Worm (Caenorhabditis elegans) whole organism, L4 larva: ENCODE results near the gene mif-1.
A peak's percentile ranks its signal among the peaks of the same experiment; 100 is the strongest.

Experiments
- D1046.2 ChIP-seq: fragments of 200-800 bp; sonication (Bioruptor generic); IDR thresholded peaks from 2 replicates; pipeline ENCODE4 v1.3.6; 2022; ENCODE audit warnings: missing genetic modification characterization, missing compliant biosample characterization
- F26F4.8 ChIP-seq: fragments of 200-800 bp; sonication (Bioruptor generic); conservative IDR thresholded peaks from 2 replicates; pipeline ENCODE4 v1.3.6; 2022; ENCODE audit warnings: missing genetic modification characterization, missing compliant biosample characterization
- T20F7.1 ChIP-seq: fragments of 200-800 bp; sonication (Bioruptor generic); optimal IDR thresholded peaks from 2 replicates; lab custom pipeline; 2018; ENCODE audit warnings: mild to moderate bottlenecking, missing genetic modification characterization, missing compliant biosample characterization
- T26A8.4 ChIP-seq: fragments of 200-800 bp; sonication (Bioruptor generic); IDR thresholded peaks from 2 replicates; pipeline ENCODE4 v1.3.6; 2022; ENCODE audit warnings: missing genetic modification characterization, missing compliant biosample characterization
- Y48G9A.11 ChIP-seq: fragments of 200-800 bp; sonication (Bioruptor generic); IDR thresholded peaks from 2 replicates; pipeline ENCODE4 v1.3.6; 2022; ENCODE audit warnings: missing genetic modification reagents, missing genetic modification characterization, missing compliant biosample characterization
- Y75B8A.6 ChIP-seq: fragments of 200-800 bp; sonication (Bioruptor generic); IDR thresholded peaks from 2 replicates; pipeline ENCODE4 v1.3.6; 2022; ENCODE audit warnings: missing genetic modification reagents, missing genetic modification characterization, missing compliant biosample characterization
- ZK546.5 ChIP-seq, 2 experiments: sonication (generic microtip); optimal IDR thresholded peaks; 2 replicates each; lab custom pipeline; 2017; ENCODE audit warnings: missing biosample characterization in 2 of 2, missing genetic modification characterization in 2 of 2
- aha-1 ChIP-seq: fragments of 150-350 bp; peaks from one replicate; lab custom pipeline; 2014; ENCODE audit warnings: missing biosample characterization, missing genetic modification characterization
- arid-1 ChIP-seq: fragments of 200-800 bp; sonication (Bioruptor generic); conservative IDR thresholded peaks from 2 replicates; pipeline ENCODE4 v1.3.6; 2022; ENCODE audit warnings: missing genetic modification reagents, missing genetic modification characterization, missing compliant biosample characterization
- attf-4 ChIP-seq: sonication (generic microtip); optimal IDR thresholded peaks from 3 replicates; lab custom pipeline; 2017; ENCODE audit warnings: missing biosample characterization, missing genetic modification characterization
- ceh-32 ChIP-seq: sonication (generic microtip); optimal IDR thresholded peaks from 2 replicates; lab custom pipeline; 2016; ENCODE audit warnings: mild to moderate bottlenecking, missing genetic modification characterization, missing compliant biosample characterization; ENCODE audit not compliant: poor library complexity
- ceh-44 ChIP-seq: fragments of 200-800 bp; sonication (Bioruptor generic); IDR thresholded peaks from 2 replicates; pipeline ENCODE4 v1.3.6; 2022; ENCODE audit warnings: missing genetic modification reagents, missing genetic modification characterization, missing compliant biosample characterization
- ces-1 ChIP-seq: fragments of 150-350 bp; sonication (generic microtip); optimal IDR thresholded peaks from 4 replicates; lab custom pipeline; 2014; ENCODE audit warnings: missing biosample characterization, missing genetic modification reagents, missing genetic modification characterization
- ctbp-1 ChIP-seq: fragments of 200-800 bp; sonication (Bioruptor generic); IDR thresholded peaks from 2 replicates; pipeline ENCODE4 v1.3.6; 2022; ENCODE audit warnings: missing genetic modification reagents, missing genetic modification characterization, missing compliant biosample characterization
- daf-12 ChIP-seq: fragments of 150-350 bp; optimal IDR thresholded peaks from 2 replicates; lab custom pipeline; 2014; ENCODE audit warnings: missing biosample characterization, missing genetic modification reagents, missing genetic modification characterization
- daf-8 ChIP-seq: fragments of 200-800 bp; sonication (Bioruptor generic); IDR thresholded peaks from 2 replicates; pipeline ENCODE4 v1.3.6; 2022; ENCODE audit warnings: missing genetic modification characterization, missing compliant biosample characterization
- dmd-6 ChIP-seq: fragments of 200-800 bp; sonication (Bioruptor generic); IDR thresholded peaks from 2 replicates; pipeline ENCODE4 v1.3.6; 2022; ENCODE audit warnings: missing genetic modification reagents, missing genetic modification characterization, missing compliant biosample characterization
- dmd-8 ChIP-seq: fragments of 200-800 bp; sonication (Bioruptor generic); IDR thresholded peaks from 2 replicates; pipeline ENCODE4 v1.3.6; 2022; ENCODE audit warnings: missing genetic modification characterization, missing compliant biosample characterization
- dmd-9 ChIP-seq: fragments of 200-800 bp; sonication (Bioruptor generic); IDR thresholded peaks from 2 replicates; pipeline ENCODE4 v1.3.6; 2022; ENCODE audit warnings: missing genetic modification reagents, missing genetic modification characterization, missing compliant biosample characterization
- dpl-1 ChIP-seq: fragments of 150-350 bp; optimal IDR thresholded peaks from 2 replicates; lab custom pipeline; 2014; ENCODE audit warnings: missing biosample characterization, missing genetic modification reagents, missing genetic modification characterization
- egl-27 ChIP-seq: sonication (generic microtip); optimal IDR thresholded peaks from 3 replicates; lab custom pipeline; 2017; ENCODE audit warnings: missing biosample characterization, missing genetic modification reagents, missing genetic modification characterization
- hlh-11 ChIP-seq: fragments of 200-800 bp; sonication (Bioruptor generic); optimal IDR thresholded peaks from 2 replicates; lab custom pipeline; 2018; ENCODE audit warnings: mild to moderate bottlenecking, missing genetic modification characterization, missing compliant biosample characterization
- hmg-1.1 ChIP-seq: fragments of 200-800 bp; sonication (Bioruptor generic); IDR thresholded peaks from 2 replicates; pipeline ENCODE4 v1.3.6; 2022; ENCODE audit warnings: missing genetic modification reagents, missing genetic modification characterization, missing compliant biosample characterization
- lin-38 ChIP-seq: fragments of 200-800 bp; sonication (Bioruptor generic); IDR thresholded peaks from 2 replicates; pipeline ENCODE4 v1.3.6; 2022; ENCODE audit warnings: missing genetic modification reagents, missing genetic modification characterization, missing compliant biosample characterization
- lir-3 ChIP-seq: sonication (generic microtip); optimal IDR thresholded peaks from 2 replicates; lab custom pipeline; 2016; ENCODE audit warnings: mild to moderate bottlenecking, missing genetic modification characterization, missing compliant biosample characterization
- lsy-2 ChIP-seq, 2 experiments: fragments of 150-350 bp in 1 of 2; sonication (generic microtip) in 1 of 2; optimal IDR thresholded peaks; 2 replicates each; lab custom pipeline; 2014 to 2017; ENCODE audit warnings: missing biosample characterization in 2 of 2, missing genetic modification characterization in 2 of 2
- madf-5 ChIP-seq, 2 experiments: fragments of 200-800 bp; sonication (Bioruptor generic); IDR thresholded peaks; 2 replicates each; pipeline ENCODE4 v1.3.6; 2022; ENCODE audit warnings: missing compliant biosample characterization in 2 of 2, missing genetic modification characterization in 2 of 2
- mxl-2 ChIP-seq: fragments of 200-800 bp; sonication (Bioruptor generic); conservative IDR thresholded peaks from 2 replicates; pipeline ENCODE4 v1.3.6; 2022; ENCODE audit warnings: missing genetic modification reagents, missing genetic modification characterization, missing compliant biosample characterization
- mxl-3 ChIP-seq: fragments of 200-800 bp; sonication (Bioruptor generic); optimal IDR thresholded peaks from 2 replicates; lab custom pipeline; 2018; ENCODE audit warnings: mild to moderate bottlenecking, missing genetic modification characterization, missing compliant biosample characterization
- nhr-10 ChIP-seq: fragments of 150-350 bp; optimal IDR thresholded peaks from 2 replicates; lab custom pipeline; 2014; ENCODE audit warnings: missing biosample characterization, missing genetic modification characterization
- nhr-11 ChIP-seq: fragments of 150-350 bp; optimal IDR thresholded peaks from 2 replicates; lab custom pipeline; 2014; ENCODE audit warnings: missing biosample characterization, missing genetic modification characterization
- nhr-111 ChIP-seq: fragments of 200-800 bp; sonication (Bioruptor generic); optimal IDR thresholded peaks from 2 replicates; lab custom pipeline; 2018; ENCODE audit warnings: mild to moderate bottlenecking, missing genetic modification characterization, missing compliant biosample characterization
- nhr-41 ChIP-seq: fragments of 200-800 bp; sonication (Bioruptor generic); IDR thresholded peaks from 2 replicates; pipeline ENCODE4 v1.3.6; 2022; ENCODE audit warnings: missing genetic modification reagents, missing genetic modification characterization, missing compliant biosample characterization
- nhr-42 ChIP-seq: fragments of 200-800 bp; sonication (Bioruptor generic); IDR thresholded peaks from 2 replicates; pipeline ENCODE4 v1.3.6; 2022; ENCODE audit warnings: missing genetic modification characterization, missing compliant biosample characterization
- nhr-48 ChIP-seq: sonication (generic microtip); optimal IDR thresholded peaks from 2 replicates; lab custom pipeline; 2016; ENCODE audit warnings: mild to moderate bottlenecking, missing genetic modification characterization, missing compliant biosample characterization
- nhr-6 ChIP-seq: fragments of 150-350 bp; optimal IDR thresholded peaks from 2 replicates; lab custom pipeline; 2014; ENCODE audit warnings: missing biosample characterization, missing genetic modification characterization
- nhr-77 ChIP-seq: fragments of 150-350 bp; optimal IDR thresholded peaks from 2 replicates; lab custom pipeline; 2014; ENCODE audit warnings: missing biosample characterization, missing genetic modification characterization
- pqm-1 ChIP-seq: sonication (generic microtip); optimal IDR thresholded peaks from 2 replicates; lab custom pipeline; 2017; ENCODE audit warnings: missing biosample characterization, missing genetic modification characterization
- set-16 ChIP-seq: fragments of 200-800 bp; sonication (Bioruptor generic); IDR thresholded peaks from 2 replicates; pipeline ENCODE4 v1.3.6; 2022; ENCODE audit warnings: missing genetic modification reagents, missing genetic modification characterization, missing compliant biosample characterization
- snpc-4 ChIP-seq: fragments of 150-350 bp; optimal IDR thresholded peaks from 2 replicates; lab custom pipeline; 2014; ENCODE audit warnings: missing biosample characterization, missing genetic modification characterization
- tra-1 ChIP-seq: fragments of 200-800 bp; sonication (Bioruptor generic); IDR thresholded peaks from 2 replicates; pipeline ENCODE4 v1.3.6; 2022; ENCODE audit warnings: missing genetic modification reagents, missing genetic modification characterization, missing compliant biosample characterization
- unc-62 ChIP-seq, 3 experiments: fragments of 150-350 bp in 1 of 3; sonication (generic microtip); optimal IDR thresholded peaks in 2 of 3; peaks in 1 of 3; 1 replicate in 1 of 3; 2 replicates in 2 of 3; lab custom pipeline; 2014 to 2017; ENCODE audit warnings: missing biosample characterization in 3 of 3, missing genetic modification characterization in 3 of 3, missing genetic modification reagents in 3 of 3, missing genotype in 1 of 3
- zip-2 ChIP-seq: fragments of 150-350 bp; optimal IDR thresholded peaks from 2 replicates; lab custom pipeline; 2014; ENCODE audit warnings: missing biosample characterization, missing genetic modification characterization
- ztf-11 ChIP-seq: fragments of 150-350 bp; optimal IDR thresholded peaks from 2 replicates; lab custom pipeline; 2014; ENCODE audit warnings: missing biosample characterization, missing genetic modification characterization

Gene mif-1

DNA sequence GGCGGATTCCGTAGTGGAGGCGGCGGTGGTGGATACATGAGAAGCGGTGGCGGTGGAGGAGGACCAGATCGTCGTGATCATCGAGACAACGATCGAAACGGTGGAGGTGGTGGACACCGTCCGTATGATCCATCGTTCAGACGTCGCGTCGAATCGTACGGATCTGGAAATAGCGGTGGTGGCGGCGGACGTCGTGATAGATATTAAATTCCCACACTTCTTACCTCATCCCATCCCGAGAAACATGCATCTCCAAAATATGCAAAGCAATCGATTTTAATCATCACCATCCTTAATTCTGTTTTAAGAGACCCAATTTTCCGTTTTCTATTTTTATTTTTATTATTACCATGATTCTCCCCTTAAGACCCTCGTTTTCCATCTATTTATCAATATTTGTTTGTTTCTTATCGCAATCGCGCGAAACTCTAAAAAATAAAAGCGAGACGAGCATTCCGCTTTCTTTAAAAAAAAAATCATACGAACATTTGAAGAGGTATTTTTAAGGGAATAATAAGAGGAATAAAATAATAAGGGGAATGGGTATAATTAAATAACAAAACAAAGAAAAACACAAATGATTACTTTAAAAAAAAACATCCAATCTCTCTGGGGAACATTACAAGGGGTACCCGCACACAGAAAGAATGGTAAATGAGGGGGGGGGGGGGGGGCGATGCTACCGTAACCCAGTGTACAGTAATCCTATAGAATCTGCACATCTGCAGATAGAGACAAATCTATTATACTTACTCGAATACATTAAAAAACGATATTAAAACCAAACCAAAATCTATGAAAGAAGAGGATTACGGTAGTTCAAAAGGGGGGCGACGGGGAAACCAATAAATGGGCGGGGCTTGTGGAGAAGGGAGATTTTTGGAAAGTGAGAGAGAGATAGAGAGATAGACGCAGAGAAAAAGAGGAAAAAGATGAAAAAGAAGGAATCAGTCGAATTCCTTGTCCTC lies 17.1 kb upstream of the mif-1 start (continued):
- TF ChIP-seq ceh-44 (GFP tag; lab: Robert Waterston, UW) (no peak), madf-5 (GFP tag; IDR thresholded peaks at IDR 0.05; lab: Robert Waterston, UW) (0 out of 4 replicates have a peak, but pooled peaks have one; percentile 34 to 60), lsy-2 (tag; optimal IDR thresholded peaks at IDR 0.05; lab: Kevin White, UChicago) (peak; percentile 7 to 14), pqm-1 (no peak), attf-4 (tag; lab: Kevin White, UChicago) (no peak), dmd-8 (GFP tag; lab: Robert Waterston, UW) (0 out of 2 replicates have a peak, but pooled peaks have one; percentile 5), lir-3 (tag; lab: Kevin White, UChicago) (no peak), nhr-48 (tag; lab: Kevin White, UChicago) (peak; percentile 2), nhr-11 (tag; lab: Kevin White, UChicago) (no peak), dmd-6 (GFP tag; lab: Robert Waterston, UW) (peak; percentile 16; the same call in 1 of the 2 replicates), ceh-32 (tag; lab: Kevin White, UChicago) (no peak), T20F7.1 (GFP tag; lab: Kevin White, UChicago) (no peak), ces-1 (GFP tag; lab: Kevin White, UChicago) (no peak), mxl-3 (GFP tag; lab: Kevin White, UChicago) (no peak), T26A8.4 (GFP tag; lab: Robert Waterston, UW) (peak; percentile 57; the same call in 1 of the 2 replicates), dmd-9 (GFP tag; lab: Robert Waterston, UW) (peak; percentile 66; the same call in 1 of the 2 replicates), F26F4.8 (GFP tag; lab: Robert Waterston, UW) (no peak), tra-1 (peak; percentile 53; the same call in 1 of the 2 replicates), nhr-42 (GFP tag; lab: Robert Waterston, UW) (0 out of 2 replicates have a peak, but pooled peaks have one; percentile 28)
- TF ChIP-seq, all 104 proteins: peak for 44

DNA sequence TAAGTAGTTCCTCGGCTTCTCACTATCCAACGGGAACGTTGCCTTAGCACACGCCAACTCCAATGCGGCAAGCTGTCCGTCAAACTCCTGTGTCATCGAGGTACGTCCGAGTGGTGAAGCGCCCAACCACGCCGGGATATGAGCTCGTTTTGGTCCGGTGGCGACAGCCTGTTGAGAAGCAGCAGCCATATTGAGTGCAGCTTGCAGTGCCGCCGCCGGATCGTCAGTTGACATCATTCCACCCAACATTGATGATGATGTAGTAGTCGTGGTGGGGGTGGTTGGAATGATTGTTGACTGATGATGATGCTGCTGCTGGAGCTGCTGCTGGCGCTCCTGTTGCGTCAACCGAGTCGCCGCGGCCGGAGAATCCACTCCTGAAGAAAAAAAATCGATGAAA lies 14.5 kb upstream of the mif-1 start:
- peak; percentile 64 for TF ChIP-seq set-16 (GFP tag; lab: Robert Waterston, UW)
- TF ChIP-seq nhr-10, result no peak
- no peak for TF ChIP-seq dpl-1 (GFP tag; lab: Kevin White, UChicago)
- no peak for TF ChIP-seq zip-2 (tag; lab: Kevin White, UChicago)
- TF ChIP-seq snpc-4, result no peak
- no peak for TF ChIP-seq nhr-41
- TF ChIP-seq arid-1 (GFP tag; lab: Robert Waterston, UW), result no peak
- TF ChIP-seq ZK546.5 (tag; optimal IDR thresholded peaks at IDR 0.05; lab: Kevin White, UChicago), result no peak

DNA sequence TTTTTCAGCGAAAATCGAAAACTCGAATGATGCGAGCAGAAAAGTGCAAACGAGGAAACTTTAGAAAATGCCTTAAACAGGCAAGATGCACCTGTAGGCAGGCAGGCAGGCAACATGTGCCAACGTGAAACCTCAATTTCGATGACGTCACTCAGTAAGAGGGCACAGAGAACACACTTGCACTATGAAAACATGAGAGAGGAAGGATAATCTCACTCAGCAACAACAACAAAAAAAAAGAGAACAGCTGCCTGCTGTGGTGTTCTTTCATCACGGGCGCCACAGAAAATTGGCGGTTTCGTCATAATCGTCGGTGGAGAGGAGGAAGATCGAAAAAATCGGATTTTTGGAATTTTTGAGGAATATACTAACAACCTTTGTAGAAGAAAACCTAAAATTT lies 13.8 kb upstream of the mif-1 start:
- TF ChIP-seq Y48G9A.11 (GFP tag; lab: Robert Waterston, UW) (no peak), dmd-9 (GFP tag; lab: Robert Waterston, UW) (no peak), dmd-8 (GFP tag; lab: Robert Waterston, UW) (no peak), mxl-2 (GFP tag; lab: Robert Waterston, UW) (no peak), lin-38 (GFP tag; lab: Robert Waterston, UW) (0 out of 2 replicates have a peak, but pooled peaks have one; percentile 3), nhr-111 (no peak), daf-8 (GFP tag; lab: Robert Waterston, UW) (no peak), unc-62 (GFP tag; optimal IDR thresholded peaks at IDR 0.05 in 1 of 2; lab: Kevin White, UChicago) (no peak), unc-62 (tag; optimal IDR thresholded peaks at IDR 0.05; lab: Kevin White, UChicago) (no peak), ztf-11 (tag; lab: Kevin White, UChicago) (no peak), nhr-77 (no peak), nhr-48 (tag; lab: Kevin White, UChicago) (no peak), nhr-6 (no peak), hmg-1.1 (no peak), D1046.2 (GFP tag; lab: Robert Waterston, UW) (no peak), egl-27 (tag; lab: Kevin White, UChicago) (no peak), attf-4 (tag; lab: Kevin White, UChicago) (no peak), nhr-41 (no peak), daf-12 (no peak), nhr-42 (GFP tag; lab: Robert Waterston, UW) (no peak), Y75B8A.6 (GFP tag; lab: Robert Waterston, UW) (no peak), nhr-10 (peak; percentile 3), ces-1 (GFP tag; lab: Kevin White, UChicago) (no peak), ctbp-1 (GFP tag; lab: Robert Waterston, UW) (no peak), mxl-3 (GFP tag; lab: Kevin White, UChicago) (peak; percentile 14), hlh-11 (peak; percentile 75), aha-1 (tag; lab: Kevin White, UChicago) (peak; percentile 35), lir-3 (tag; lab: Kevin White, UChicago) (no peak)
